Fruit fly (Drosophila melanogaster): ENCODE results near the gene Gnpnat.

Gnpnat gene

DNA sequence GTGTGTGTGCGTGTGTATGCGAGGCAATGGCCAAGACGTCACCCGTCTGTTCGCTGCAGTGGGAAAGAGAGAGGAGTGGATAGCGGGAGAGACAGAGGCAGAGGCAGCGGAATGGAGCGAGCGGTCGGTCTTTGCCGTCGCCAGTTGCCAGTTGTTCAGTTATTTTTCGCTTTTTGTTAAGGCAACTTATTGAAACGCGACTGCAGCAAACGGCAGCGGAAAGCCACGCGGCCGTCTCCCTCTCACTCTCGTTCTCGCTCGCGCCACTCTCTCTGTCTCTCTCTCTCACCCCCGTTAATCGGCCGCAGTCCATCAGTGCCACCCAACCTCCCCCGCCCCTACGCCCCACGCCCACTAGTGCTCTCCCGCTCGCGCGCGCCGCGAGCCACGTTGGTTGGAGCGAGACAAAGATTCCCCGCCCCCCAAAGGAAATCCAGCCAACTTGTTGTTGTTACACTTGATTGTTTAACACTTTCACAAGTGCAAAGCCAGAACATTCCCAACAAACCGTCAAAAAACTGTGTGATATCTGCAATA, 34.8 kb downstream of the Gnpnat start (continued):
- TF ChIP-seq CG16779 (GFP tag; IDR thresholded peaks at IDR 0.05), result 0 out of 2 replicates have a peak, but pooled peaks have one; percentile 61
- TF ChIP-seq Gsc (GFP tag; IDR thresholded peaks at IDR 0.05), result no peak
- TF ChIP-seq Doc3 (GFP tag; IDR thresholded peaks at IDR 0.05; ENCODE audit: partially characterized antibody), result 0 out of 3 replicates have a peak, but pooled peaks have one; percentile 35
- peak; percentile 52 for TF ChIP-seq kah (GFP tag; optimal IDR thresholded peaks at IDR 0.05)
- no peak for TF ChIP-seq CG30431 (GFP tag; optimal IDR thresholded peaks at IDR 0.05)
- TF ChIP-seq CG17359 (tag; optimal IDR thresholded peaks at IDR 0.05), result no peak
- TF ChIP-seq CG12219 (GFP tag; optimal IDR thresholded peaks at IDR 0.05), result peak; percentile 15
- TF ChIP-seq vfl (GFP tag; optimal IDR thresholded peaks at IDR 0.05), result no peak
- TF ChIP-seq CG6791 (GFP tag; IDR thresholded peaks at IDR 0.05; ENCODE audit: partially characterized antibody), result no peak; the same call in 2 of the 3 replicates
- TF ChIP-seq CG17186 (GFP tag; optimal IDR thresholded peaks at IDR 0.05), result no peak
- TF ChIP-seq Oaz (GFP tag; IDR thresholded peaks at IDR 0.05), result no peak
- TF ChIP-seq CG33213 (GFP tag; optimal IDR thresholded peaks at IDR 0.05), result no peak
- TF ChIP-seq CG8944 (GFP tag; optimal IDR thresholded peaks at IDR 0.05), result no peak
- peak; percentile 77 for TF ChIP-seq seq (GFP tag; IDR thresholded peaks at IDR 0.05)
- TF ChIP-seq CG4617 (GFP tag; optimal IDR thresholded peaks at IDR 0.05; ENCODE audit: borderline replicate concordance), result no peak
- 0 out of 3 replicates have a peak, but pooled peaks have one; percentile 23 for TF ChIP-seq CG11695 (GFP tag; IDR thresholded peaks at IDR 0.05)
- no peak for TF ChIP-seq Sin3A (optimal IDR thresholded peaks at IDR 0.05)
- TF ChIP-seq HHEX (GFP tag; optimal IDR thresholded peaks at IDR 0.05), result peak; percentile 57
- no peak for TF ChIP-seq HLH4C (GFP tag; IDR thresholded peaks at IDR 0.05; ENCODE audit: partially characterized antibody)
- no peak for TF ChIP-seq maf-S (GFP tag; optimal IDR thresholded peaks at IDR 0.05)
- TF ChIP-seq gt (GFP tag; IDR thresholded peaks at IDR 0.05), result no peak
- no peak for TF ChIP-seq sim (GFP tag; IDR thresholded peaks at IDR 0.05)
- no peak for TF ChIP-seq Dip3 (GFP tag; optimal IDR thresholded peaks at IDR 0.05)
- peak in 1 of 2 experiments; percentile 45 for TF ChIP-seq Hr78 (GFP tag; optimal IDR thresholded peaks at IDR 0.05)
- no peak for TF ChIP-seq CG9215 (GFP tag; IDR thresholded peaks at IDR 0.05)
- peak; percentile 79 for TF ChIP-seq klu (GFP tag; IDR thresholded peaks at IDR 0.05)
- no peak for TF ChIP-seq Sox102F (GFP tag; optimal IDR thresholded peaks at IDR 0.05)
- no peak for TF ChIP-seq zfh1 (GFP tag; IDR thresholded peaks at IDR 0.05)
- TF ChIP-seq CG7963 (GFP tag; IDR thresholded peaks at IDR 0.05; ENCODE audit: partially characterized antibody), result 0 out of 3 replicates have a peak, but pooled peaks have one; percentile 25
- peak; percentile 59 for TF ChIP-seq exex (tag; optimal IDR thresholded peaks at IDR 0.05)
- peak; percentile 22 for TF ChIP-seq CG1603 (tag; optimal IDR thresholded peaks at IDR 0.05)
- no peak for TF ChIP-seq Dfd (GFP tag; optimal IDR thresholded peaks at IDR 0.05)
- no peak for TF ChIP-seq jing (GFP tag; optimal IDR thresholded peaks at IDR 0.05)
- TF ChIP-seq CG14860 (GFP tag; IDR thresholded peaks at IDR 0.05; ENCODE audit: partially characterized antibody), result no peak
- no peak for TF ChIP-seq trh (GFP tag; optimal IDR thresholded peaks at IDR 0.05)
- peak; percentile 76 for TF ChIP-seq kay (GFP tag; optimal IDR thresholded peaks at IDR 0.05)
- 0 out of 2 replicates have a peak, but pooled peaks have one; percentile 16 for TF ChIP-seq CG10959 (GFP tag; IDR thresholded peaks at IDR 0.05)
- no peak for TF ChIP-seq Bteb2 (GFP tag; optimal IDR thresholded peaks at IDR 0.05)
- no peak for TF ChIP-seq dysf (GFP tag; IDR thresholded peaks at IDR 0.05)
- TF ChIP-seq oc (tag; optimal IDR thresholded peaks at IDR 0.05), result peak; percentile 61
- TF ChIP-seq CG9609 (GFP tag; optimal IDR thresholded peaks at IDR 0.05), result no peak
- no peak for TF ChIP-seq CG6813 (GFP tag; optimal IDR thresholded peaks at IDR 0.05)
- TF ChIP-seq Dad (GFP tag; optimal IDR thresholded peaks at IDR 0.05), result no peak
- no peak for TF ChIP-seq lmd (GFP tag; IDR thresholded peaks at IDR 0.05)
- no peak; the same call in 2 of the 3 replicates for TF ChIP-seq CG34224 (GFP tag; IDR thresholded peaks at IDR 0.05; ENCODE audit: partially characterized antibody)
- no peak for TF ChIP-seq tio (GFP tag; optimal IDR thresholded peaks at IDR 0.05)
- TF ChIP-seq MBD-R2 (GFP tag; IDR thresholded peaks at IDR 0.05), result no peak; the same call in 1 of the 2 replicates
- no peak for TF ChIP-seq trem (tag; optimal IDR thresholded peaks at IDR 0.05)
- peak; percentile 45; the same call in 1 of the 2 replicates for TF ChIP-seq tna (GFP tag; IDR thresholded peaks at IDR 0.05; ENCODE audit: partially characterized antibody)
- no peak for TF ChIP-seq nmo (GFP tag; optimal IDR thresholded peaks at IDR 0.05)
